Worm (Caenorhabditis elegans): ENCODE data around the gene C28F5.1.

- no peak for TF ChIP-seq sdc-2 (tag; optimal IDR thresholded peaks at IDR 0.05)
- TF ChIP-seq tbx-2 (tag; optimal IDR thresholded peaks at IDR 0.05): no peak
Measured at ce11 chrII:7542952-7543351, 37.8 kb downstream of the C28F5.1 start.
